Fruit fly (Drosophila melanogaster) whole organism, wandering third instar larva: ENCODE measurements around the gene Nf-YA.

Experiments used
- Abd-B ChIP-seq: fragments of >200 bp; optimal IDR thresholded peaks from 2 replicates; lab custom pipeline; 2017; ENCODE audit warnings: missing biosample characterization, missing genetic modification characterization
- CG32264 ChIP-seq: fragments of 200-800 bp; sonication (Bioruptor generic); optimal IDR thresholded peaks from 2 replicates; lab custom pipeline; 2016; ENCODE audit warnings: missing biosample characterization, missing genetic modification characterization
- CG9705 ChIP-seq: fragments of 200-800 bp; sonication (Bioruptor generic); optimal IDR thresholded peaks from 2 replicates; lab custom pipeline; 2018; ENCODE audit warnings: missing biosample characterization, mild to moderate bottlenecking, missing genetic modification characterization
- CrebA ChIP-seq: fragments of 200-800 bp; sonication (Bioruptor generic); optimal IDR thresholded peaks from 2 replicates; lab custom pipeline; 2016; ENCODE audit warnings: missing biosample characterization, mild to moderate bottlenecking, missing genetic modification characterization, borderline replicate concordance
- Dfd ChIP-seq: fragments of >200 bp; optimal IDR thresholded peaks from 2 replicates; lab custom pipeline; 2017; ENCODE audit warnings: missing biosample characterization, missing genetic modification characterization
- Dif ChIP-seq: fragments of 200-275, 200-300 bp; sonication (Bioruptor generic); optimal IDR thresholded peaks from 2 replicates; lab custom pipeline; 2018; ENCODE audit warnings: missing biosample characterization, missing genetic modification characterization; ENCODE audit not compliant: partially characterized antibody
- GATAd ChIP-seq: sonication (Bioruptor generic); optimal IDR thresholded peaks from 2 replicates; lab custom pipeline; 2016; ENCODE audit warnings: missing biosample characterization, missing genetic modification characterization
- HLH106 ChIP-seq: fragments of 200-800 bp; optimal IDR thresholded peaks from 3 replicates; lab custom pipeline; 2019; ENCODE audit warnings: missing biosample characterization, mild to moderate bottlenecking, missing genetic modification characterization, moderate library complexity
- Hnf4 ChIP-seq: fragments of 200-800 bp; sonication (Bioruptor generic); optimal IDR thresholded peaks from 2 replicates; lab custom pipeline; 2016; ENCODE audit warnings: missing biosample characterization, mild to moderate bottlenecking, missing genetic modification characterization
- Hr78 ChIP-seq: fragments of >200 bp; optimal IDR thresholded peaks from 2 replicates; lab custom pipeline; 2017; ENCODE audit warnings: missing biosample characterization, missing genetic modification characterization
- Hr83 ChIP-seq: fragments of 200-300 bp; sonication (Bioruptor generic); optimal IDR thresholded peaks from 2 replicates; lab custom pipeline; 2016; ENCODE audit warnings: missing biosample characterization, mild to moderate bottlenecking, missing genetic modification characterization, moderate library complexity; ENCODE audit not compliant: poor library complexity, severe bottlenecking
- Jra ChIP-seq: sonication (Bioruptor generic); optimal IDR thresholded peaks from 2 replicates; lab custom pipeline; 2016; ENCODE audit warnings: missing biosample characterization, missing genetic modification characterization
- Mio ChIP-seq: sonication (Bioruptor generic); optimal IDR thresholded peaks from 2 replicates; lab custom pipeline; 2016; ENCODE audit warnings: missing biosample characterization, missing genetic modification characterization
- Myc ChIP-seq: fragments of >200 bp; optimal IDR thresholded peaks from 2 replicates; lab custom pipeline; 2017
- N ChIP-seq: fragments of >200 bp; optimal IDR thresholded peaks from 2 replicates; lab custom pipeline; 2018; ENCODE audit warnings: missing biosample characterization, missing external identifiers, missing genetic modification characterization
- OdsH ChIP-seq: fragments of 200-800 bp; sonication (Bioruptor generic); optimal IDR thresholded peaks from 2 replicates; lab custom pipeline; 2016; ENCODE audit warnings: missing biosample characterization, mild to moderate bottlenecking, missing genetic modification characterization
- Rel ChIP-seq, 2 experiments: fragments of 200-800 bp; sonication (Bioruptor generic) in 1 of 2; optimal IDR thresholded peaks; 2 replicates in 1 of 2; 3 replicates in 1 of 2; lab custom pipeline; 2016 to 2019; ENCODE audit warnings: mild to moderate bottlenecking in 2 of 2, missing biosample characterization in 2 of 2, missing genetic modification characterization in 2 of 2, moderate library complexity in 1 of 2
- Sp1 ChIP-seq: fragments of 200-800 bp; sonication (Bioruptor generic); optimal IDR thresholded peaks from 3 replicates; lab custom pipeline; 2019; ENCODE audit warnings: missing biosample characterization, mild to moderate bottlenecking, missing genetic modification characterization, moderate library complexity
- Vsx2 ChIP-seq: fragments of 200-300, 225-300 bp; sonication (Bioruptor generic); optimal IDR thresholded peaks from 2 replicates; lab custom pipeline; 2018; ENCODE audit warnings: missing biosample characterization, missing genetic modification characterization; ENCODE audit not compliant: partially characterized antibody
- br ChIP-seq: fragments of 200-800 bp; sonication (Bioruptor generic); optimal IDR thresholded peaks from 2 replicates; lab custom pipeline; 2016; ENCODE audit warnings: missing biosample characterization, missing genetic modification characterization
- brk ChIP-seq: fragments of 200-800 bp; sonication (Bioruptor generic); optimal IDR thresholded peaks from 2 replicates; lab custom pipeline; 2016; ENCODE audit warnings: missing biosample characterization, mild to moderate bottlenecking, missing genetic modification characterization
- dl ChIP-seq, 2 experiments: fragments of 175-275, 200-275 bp in 1 of 2; fragments of 200-275 bp in 1 of 2; sonication (Bioruptor generic); optimal IDR thresholded peaks; lab custom pipeline; 2018; ENCODE audit warnings: mild to moderate bottlenecking in 2 of 2, missing biosample characterization in 2 of 2, missing genetic modification characterization in 2 of 2, moderate library complexity in 2 of 2; ENCODE audit not compliant: partially characterized antibody in 2 of 2, insufficient read depth in 1 of 2
- dmrt93B ChIP-seq: fragments of 200-800 bp; sonication (Bioruptor generic); optimal IDR thresholded peaks from 2 replicates; lab custom pipeline; 2018; ENCODE audit warnings: missing biosample characterization, mild to moderate bottlenecking, missing genetic modification characterization
- dsf ChIP-seq: sonication (Bioruptor generic); optimal IDR thresholded peaks from 2 replicates; lab custom pipeline; 2016; ENCODE audit warnings: missing biosample characterization, missing genetic modification characterization, borderline replicate concordance
- ey ChIP-seq: fragments of 200-800 bp; sonication (Bioruptor generic); optimal IDR thresholded peaks from 2 replicates; lab custom pipeline; 2016; ENCODE audit warnings: missing biosample characterization, missing genetic modification characterization
- foxo ChIP-seq, 2 experiments: fragments of 200-800 bp; sonication (Bioruptor generic); optimal IDR thresholded peaks; 2 replicates in 1 of 2; 3 replicates in 1 of 2; lab custom pipeline; 2016 to 2017; ENCODE audit warnings: missing biosample characterization in 2 of 2, missing genetic modification characterization in 2 of 2
- fru ChIP-seq: fragments of 200-800 bp; sonication (Bioruptor generic); optimal IDR thresholded peaks from 3 replicates; lab custom pipeline; 2016; ENCODE audit warnings: missing biosample characterization, mild to moderate bottlenecking, missing genetic modification characterization
- h ChIP-seq: fragments of 200-800 bp; sonication (Bioruptor generic); optimal IDR thresholded peaks from 3 replicates; lab custom pipeline; 2016; ENCODE audit warnings: missing biosample characterization, mild to moderate bottlenecking, missing genetic modification characterization
- jim ChIP-seq: fragments of 175-275, 200-325 bp; sonication (Bioruptor generic); optimal IDR thresholded peaks from 2 replicates; lab custom pipeline; 2016; ENCODE audit warnings: missing biosample characterization, mild to moderate bottlenecking, missing genetic modification characterization
- lola ChIP-seq: fragments of >200 bp; optimal IDR thresholded peaks from 2 replicates; lab custom pipeline; 2017; ENCODE audit warnings: missing biosample characterization, missing genetic modification characterization
- pan ChIP-seq: fragments of >200 bp; optimal IDR thresholded peaks from 2 replicates; lab custom pipeline; 2017
- psq ChIP-seq: fragments of 200-800 bp; sonication (Bioruptor generic); optimal IDR thresholded peaks from 3 replicates; lab custom pipeline; 2017; ENCODE audit warnings: missing biosample characterization, mild to moderate bottlenecking, missing genetic modification characterization, moderate library complexity
- rgr ChIP-seq: fragments of 200-800 bp; sonication (Bioruptor generic); optimal IDR thresholded peaks from 3 replicates; lab custom pipeline; 2016; ENCODE audit warnings: missing biosample characterization, mild to moderate bottlenecking, missing genetic modification characterization
- sage ChIP-seq: fragments of 200-800 bp; sonication (Bioruptor generic); optimal IDR thresholded peaks from 2 replicates; lab custom pipeline; 2016; ENCODE audit warnings: missing biosample characterization, mild to moderate bottlenecking, missing genetic modification characterization
- sv ChIP-seq: fragments of 200-800 bp; sonication (Bioruptor generic); optimal IDR thresholded peaks from 3 replicates; lab custom pipeline; 2016; ENCODE audit warnings: missing biosample characterization, missing genetic modification characterization
- tai ChIP-seq: sonication (Bioruptor generic); optimal IDR thresholded peaks from 2 replicates; lab custom pipeline; 2016; ENCODE audit warnings: missing biosample characterization, missing genetic modification characterization
- usp ChIP-seq: fragments of >200 bp; optimal IDR thresholded peaks from 2 replicates; lab custom pipeline; 2017; ENCODE audit warnings: missing biosample characterization, missing genetic modification characterization
- woc ChIP-seq: sonication (Bioruptor generic); optimal IDR thresholded peaks from 2 replicates; lab custom pipeline; 2016; ENCODE audit warnings: missing biosample characterization, mild to moderate bottlenecking, missing genetic modification characterization

Nf-YA gene

DNA sequence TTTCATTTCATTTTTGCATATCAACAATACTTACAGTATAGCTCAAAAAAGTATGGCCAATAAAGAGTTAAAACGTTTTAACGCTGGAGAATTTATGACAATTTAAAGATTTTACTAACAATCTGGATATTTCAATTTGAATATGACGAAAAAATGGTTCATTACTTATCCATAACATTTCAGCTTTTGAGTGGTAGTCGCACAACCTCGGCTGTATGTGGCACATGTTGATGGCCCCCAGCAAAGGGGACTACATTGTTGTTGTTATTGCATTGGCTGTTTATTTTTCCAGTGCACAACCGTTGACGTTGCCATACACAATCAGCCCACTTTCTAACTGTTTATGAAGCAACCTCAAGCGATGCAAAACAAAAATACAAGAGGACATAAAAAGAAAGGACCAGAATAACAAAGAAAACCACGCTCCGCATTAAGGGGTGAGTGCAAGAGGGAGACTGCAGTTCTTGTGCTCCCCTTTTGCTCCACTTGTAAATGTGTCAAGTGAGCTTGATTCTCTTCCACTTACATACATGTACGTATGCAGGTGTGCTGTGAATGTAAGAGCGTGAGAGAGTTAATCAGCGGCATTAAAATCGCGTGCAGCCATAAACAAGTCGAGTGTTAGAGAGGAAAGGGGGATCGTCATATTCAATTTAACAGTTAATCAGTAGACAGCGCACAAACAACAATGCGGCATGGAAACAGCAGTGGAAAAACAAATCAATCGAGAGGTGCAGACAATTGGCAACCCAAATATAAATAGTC lies 21.8 kb downstream of the Nf-YA start (continued):
- TF ChIP-seq dsf (GFP tag; lab: Kevin White, UChicago) = peak; percentile 27
- TF ChIP-seq ey (GFP tag; lab: Kevin White, UChicago) = peak; percentile 93
- TF ChIP-seq N (GFP tag; lab: Kevin White, UChicago) = no peak
- no peak for TF ChIP-seq Hr83 (GFP tag; lab: Kevin White, UChicago)

DNA sequence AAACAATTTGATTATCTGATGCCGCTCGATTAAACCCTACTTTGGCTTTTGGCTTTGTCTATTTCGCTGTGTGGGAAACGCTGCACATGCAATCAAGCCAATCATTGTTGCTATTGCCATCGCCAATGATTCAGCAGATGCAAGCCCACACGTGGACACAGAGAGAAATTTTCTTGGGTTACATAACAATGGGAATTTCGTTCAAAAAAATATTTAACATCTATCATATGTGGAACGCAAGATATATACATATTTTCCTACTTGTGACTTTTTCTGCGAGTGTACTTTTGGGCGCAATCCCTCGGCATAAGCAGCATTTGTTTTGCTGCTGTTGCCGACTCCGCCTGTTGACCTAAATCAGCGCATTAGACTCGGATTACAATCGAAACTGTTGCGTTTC lies 22.7 kb downstream of the Nf-YA start:
- TF ChIP-seq HLH106 (tag; lab: Kevin White, UChicago) (no peak), h (GFP tag; lab: Kevin White, UChicago) (peak; percentile 37)
- TF ChIP-seq, all 38 proteins: peak for 1

- no peak for TF ChIP-seq HLH106 (tag; lab: Kevin White, UChicago)
- TF ChIP-seq CG32264 (GFP tag; lab: Kevin White, UChicago) = no peak
- no peak for TF ChIP-seq Vsx2
- TF ChIP-seq, all 38 proteins: peak for 0
These were observed 24.8 kb downstream of the Nf-YA start, which contains the start of gene CG3982 for dm6 chr3L:9417288-9417687. Gene CG3982 (minus strand): TSS chr3L:9417388.

DNA sequence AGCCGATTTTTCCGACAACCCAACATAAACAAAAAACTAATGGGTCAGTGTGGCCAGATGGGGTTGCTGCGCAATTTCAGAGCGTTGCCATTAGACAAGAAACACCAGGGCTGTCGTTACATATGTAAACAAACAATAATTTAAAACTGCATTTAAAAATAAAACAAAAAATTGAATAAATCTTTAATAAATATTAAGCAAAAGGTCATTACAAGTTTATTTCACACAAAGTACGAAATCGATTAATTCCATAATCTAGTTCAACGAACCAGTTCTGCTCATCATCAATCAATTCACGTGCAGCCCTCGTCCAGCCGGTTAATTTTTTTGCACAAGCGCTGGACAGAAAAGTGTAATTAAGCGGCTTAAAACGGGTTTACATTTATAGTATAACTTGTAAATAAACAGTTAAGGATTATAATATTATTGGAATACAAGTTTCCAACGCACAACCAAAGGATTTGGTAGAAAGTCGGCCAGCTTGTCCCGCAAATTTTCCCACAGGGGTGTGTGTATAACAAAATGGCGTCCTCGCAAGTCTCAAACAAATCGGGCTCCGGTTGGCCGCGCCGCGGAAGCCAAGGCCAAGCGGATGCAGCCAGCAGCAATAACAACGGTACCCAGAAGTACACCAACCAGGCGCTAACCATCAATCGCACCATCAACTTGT lies 31.2 kb downstream of the Nf-YA start, which contains the start of the genes CG4022 and Cpsf5:
Gene CG4022, minus strand, starts transcription at position 79 of the 670 bp plus-strand sequence.
Gene Cpsf5, plus strand, starts transcription at position 285 of the 670 bp plus-strand sequence.
- TF ChIP-seq jim (GFP tag; lab: Kevin White, UChicago) = no peak
- TF ChIP-seq pan (lab: Kevin White, UChicago) = no peak
- peak; percentile 78 for TF ChIP-seq br (GFP tag; lab: Kevin White, UChicago)
- TF ChIP-seq dsf (GFP tag; lab: Kevin White, UChicago) = peak; percentile 71
- TF ChIP-seq Dfd = no peak
- TF ChIP-seq GATAd = peak; percentile 22
- no peak for TF ChIP-seq Vsx2
- TF ChIP-seq foxo (GFP tag; optimal IDR thresholded peaks at IDR 0.05; lab: Kevin White, UChicago) = peak in 1 of 2 experiments; percentile 86
- peak; percentile 56 for TF ChIP-seq sage (GFP tag; lab: Kevin White, UChicago)
- TF ChIP-seq Jra (GFP tag; lab: Kevin White, UChicago) = peak; percentile 77
- no peak for TF ChIP-seq lola (GFP tag; lab: Kevin White, UChicago)
- peak; percentile 81 for TF ChIP-seq ey (GFP tag; lab: Kevin White, UChicago)
- TF ChIP-seq fru = peak; percentile 61
- peak; percentile 66 for TF ChIP-seq woc (GFP tag; lab: Kevin White, UChicago)
- TF ChIP-seq sv = peak; percentile 81
- no peak for TF ChIP-seq dl (GFP tag; optimal IDR thresholded peaks at IDR 0.05; lab: Kevin White, UChicago; ENCODE audit: insufficient read depth in 1 of 2, partially characterized antibody in 2 of 2)
- TF ChIP-seq OdsH (GFP tag; lab: Kevin White, UChicago) = peak; percentile 77
- TF ChIP-seq Hnf4 = peak; percentile 77
- no peak for TF ChIP-seq Hr78 (GFP tag; lab: Kevin White, UChicago)
- TF ChIP-seq Mio = no peak
- no peak for TF ChIP-seq Rel (GFP tag; optimal IDR thresholded peaks at IDR 0.05; lab: Kevin White, UChicago)
- peak; percentile 60 for TF ChIP-seq Rel (tag; optimal IDR thresholded peaks at IDR 0.05; lab: Kevin White, UChicago)
- TF ChIP-seq N (GFP tag; lab: Kevin White, UChicago) = no peak
- TF ChIP-seq Abd-B (GFP tag; lab: Kevin White, UChicago) = no peak
- peak; percentile 22 for TF ChIP-seq Hr83 (GFP tag; lab: Kevin White, UChicago)
- TF ChIP-seq psq = peak; percentile 58
- no peak for TF ChIP-seq Myc (lab: Kevin White, UChicago)
- peak; percentile 88 for TF ChIP-seq rgr
- TF ChIP-seq tai (GFP tag; lab: Kevin White, UChicago) = no peak
- peak; percentile 77 for TF ChIP-seq CG9705 (GFP tag; lab: Kevin White, UChicago)
- peak; percentile 77 for TF ChIP-seq h (GFP tag; lab: Kevin White, UChicago)
- no peak for TF ChIP-seq usp
- TF ChIP-seq brk (GFP tag; lab: Kevin White, UChicago) = peak; percentile 86
- TF ChIP-seq Dif = no peak
- TF ChIP-seq Sp1 (GFP tag; lab: Kevin White, UChicago) = peak; percentile 76
- TF ChIP-seq dmrt93B = no peak
- TF ChIP-seq HLH106 (tag; lab: Kevin White, UChicago) = peak; percentile 84
- no peak for TF ChIP-seq CG32264 (GFP tag; lab: Kevin White, UChicago)
- TF ChIP-seq CrebA = no peak
